Fruit fly (Drosophila melanogaster) whole organism: ENCODE measurements around the gene CG43773.

Experiments used
- CG8478 ChIP-seq: fragments of >200 bp; optimal IDR thresholded peaks from 2 replicates; lab custom pipeline; 2018; ENCODE audit warnings: inconsistent platforms
- Dll ChIP-seq: fragments of >200 bp; optimal IDR thresholded peaks from 2 replicates; lab custom pipeline; 2017
- EcR ChIP-seq, 2 experiments: fragments of >200 bp; optimal IDR thresholded peaks; 2 replicates each; lab custom pipeline; 2017; ENCODE audit warnings: missing biosample characterization in 2 of 2, missing genetic modification characterization in 2 of 2, missing genetic modification reagents in 2 of 2
- pan ChIP-seq: fragments of >200 bp; optimal IDR thresholded peaks from 2 replicates; lab custom pipeline; 2017
- psq ChIP-seq: fragments of >200 bp; optimal IDR thresholded peaks from 2 replicates; lab custom pipeline; 2017
- usp ChIP-seq: fragments of >200 bp; optimal IDR thresholded peaks from 2 replicates; lab custom pipeline; 2017; ENCODE audit warnings: missing biosample characterization, missing genetic modification characterization, mixed read lengths

DNA sequence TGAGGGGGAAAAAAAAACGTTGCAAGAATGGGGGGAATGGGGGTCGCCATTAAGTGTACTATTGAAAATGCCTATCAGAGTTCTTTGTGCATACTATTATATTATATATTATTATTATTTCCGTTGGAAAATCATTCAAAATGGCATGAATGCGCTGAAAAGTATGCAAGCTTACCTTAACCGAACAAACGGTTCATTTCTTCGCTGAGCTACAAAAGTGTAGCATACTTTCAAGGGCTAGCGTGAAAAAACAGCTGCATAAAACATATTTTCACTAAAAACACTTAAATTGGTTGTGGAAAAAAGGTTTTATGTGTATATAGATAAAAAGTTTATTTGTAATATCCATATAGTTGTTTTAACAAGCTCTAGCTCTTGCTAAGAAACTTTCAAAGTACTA, 12.3 kb downstream of the CG43773 start:
- TF ChIP-seq psq (lab: Kevin White, UChicago) (no peak), Dll (lab: Kevin White, UChicago) (no peak), usp (GFP tag; lab: Kevin White, UChicago) (no peak), pan (lab: Kevin White, UChicago) (no peak), CG8478 (lab: Kevin White, UChicago) (no peak), EcR (GFP tag; optimal IDR thresholded peaks at IDR 0.05; lab: Kevin White, UChicago) (no peak)
